Fruit fly (Drosophila melanogaster) S2 (cell line): ENCODE results near the gene Wwox.

Experiments
- CG8478 ChIP-seq: fragments of >200 bp; optimal IDR thresholded peaks from 2 replicates; lab custom pipeline; 2018
- CTCF ChIP-seq, 2 experiments: fragments of >200 bp; optimal IDR thresholded peaks; 2 replicates each; lab custom pipeline; 2018

- TF ChIP-seq CTCF (optimal IDR thresholded peaks at IDR 0.05; lab: Kevin White, UChicago) (no peak), CG8478 (lab: Kevin White, UChicago) (no peak)
These were observed 39.2 kb upstream of the Wwox start, which contains the start of gene Megf8 for dm6 chr2L:8043282-8043668.
